Fruit fly (Drosophila melanogaster) whole organism, adult: ENCODE data around the gene CG43630.

Source experiments
- CG1620 ChIP-seq: fragments of 200-800 bp; sonication (Bioruptor generic); optimal IDR thresholded peaks from 2 replicates; lab custom pipeline; 2016; ENCODE audit warnings: missing biosample characterization, missing genetic modification characterization
- CG33017 ChIP-seq: fragments of 200-800 bp; sonication (Bioruptor generic); optimal IDR thresholded peaks from 2 replicates; lab custom pipeline; 2018; ENCODE audit warnings: missing biosample characterization, mild to moderate bottlenecking, missing genetic modification characterization, moderate library complexity
- CG7045 ChIP-seq: fragments of 200-800 bp; sonication (Bioruptor generic); optimal IDR thresholded peaks from 2 replicates; lab custom pipeline; 2017; ENCODE audit warnings: missing biosample characterization, mild to moderate bottlenecking, missing genetic modification characterization
- CG7101 ChIP-seq: fragments of 200-800 bp; sonication (Bioruptor generic); optimal IDR thresholded peaks from 2 replicates; lab custom pipeline; 2018; ENCODE audit warnings: missing biosample characterization, mild to moderate bottlenecking, missing genetic modification characterization, moderate library complexity
- bab1 ChIP-seq: fragments of 200-800 bp; sonication (Bioruptor generic); optimal IDR thresholded peaks from 3 replicates; lab custom pipeline; 2019; ENCODE audit warnings: missing biosample characterization, mild to moderate bottlenecking, missing genetic modification characterization, moderate library complexity
- kay ChIP-seq: fragments of 200-800 bp; sonication (Bioruptor generic); peaks from one replicate; lab custom pipeline; 2016; ENCODE audit warnings: missing biosample characterization, missing genetic modification characterization, borderline replicate concordance

DNA sequence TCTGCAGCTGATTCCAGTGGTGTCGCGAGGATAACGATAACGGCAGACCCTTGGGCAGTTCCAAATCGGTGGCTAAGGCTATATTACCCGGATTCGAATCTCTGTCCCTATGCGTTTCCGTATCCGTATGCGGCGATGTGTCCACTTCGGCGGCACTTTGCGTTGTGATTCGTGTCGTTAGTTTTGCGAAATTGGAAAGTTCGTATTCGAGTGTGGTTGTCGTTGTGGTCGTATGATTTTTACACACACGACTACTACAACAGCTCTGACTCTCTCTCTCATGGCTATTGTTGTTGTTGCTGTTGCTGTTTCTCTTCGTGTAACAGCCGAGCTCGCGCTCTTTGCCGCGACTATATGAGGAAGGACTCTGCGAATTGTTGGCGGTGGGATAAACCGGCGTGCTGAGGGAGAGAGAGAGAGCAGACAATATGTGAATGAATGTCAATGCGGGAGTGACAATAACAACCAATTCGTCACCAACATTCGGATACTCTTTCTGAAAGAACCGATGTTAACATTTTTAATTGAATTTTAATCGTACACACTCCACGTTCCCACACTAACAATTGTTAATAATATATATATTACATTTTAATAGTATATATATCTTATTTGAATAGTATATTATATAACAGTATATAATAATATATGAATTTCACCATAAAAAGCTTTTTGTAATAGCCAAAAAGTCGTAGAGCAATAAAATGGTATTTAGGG is 43.7 kb upstream of the CG43630 start:
- TF ChIP-seq kay (GFP tag; lab: Kevin White, UChicago): peak; percentile 92
- TF ChIP-seq CG7045: peak; percentile 4
- TF ChIP-seq CG1620 (GFP tag; lab: Kevin White, UChicago): peak; percentile 11
- peak; percentile 53 for TF ChIP-seq CG7101 (tag; lab: Kevin White, UChicago)
- TF ChIP-seq bab1: peak; percentile 48
- TF ChIP-seq CG33017 (tag; lab: Kevin White, UChicago): peak; percentile 71
